Fruit fly (Drosophila melanogaster) whole organism, embryonic: ENCODE data around the gene unc-119.

ENCODE experiments used
- Atf3 ChIP-seq: fragments of 200-800 bp; sonication (Bioruptor generic); optimal IDR thresholded peaks from 3 replicates; lab custom pipeline; 2016; ENCODE audit warnings: missing biosample characterization, missing genetic modification characterization
- Awh ChIP-seq: fragments of 200-800 bp; sonication (Bioruptor generic); IDR thresholded peaks from 2 replicates; pipeline ENCODE4, ENCODE4 v1.3.6; 2022; ENCODE audit warnings: missing biosample characterization, missing genetic modification characterization
- Blimp-1 ChIP-seq: fragments of 200-800 bp; sonication (Bioruptor generic); optimal IDR thresholded peaks from 3 replicates; lab custom pipeline; 2018; ENCODE audit warnings: missing biosample characterization, missing genetic modification characterization, mild to moderate bottlenecking, moderate library complexity, missing genetic modification reagents
- CG10543 ChIP-seq: fragments of 200-800 bp; sonication (Bioruptor generic); optimal IDR thresholded peaks from 3 replicates; lab custom pipeline; 2017; ENCODE audit warnings: missing biosample characterization, mild to moderate bottlenecking, missing genetic modification characterization, moderate library complexity
- CG10979 ChIP-seq: fragments of 200-800 bp; sonication (Bioruptor generic); optimal IDR thresholded peaks from 2 replicates; lab custom pipeline; 2018; ENCODE audit warnings: missing biosample characterization, mild to moderate bottlenecking, missing genetic modification characterization, moderate library complexity
- CG11560 ChIP-seq: fragments of 200-800 bp; sonication (Bioruptor generic); IDR thresholded peaks from 3 replicates; pipeline ENCODE4 v1.3.6; 2022; ENCODE audit warnings: missing biosample characterization, missing genetic modification characterization
- CG12769 ChIP-seq: fragments of 200-800 bp; sonication (Bioruptor generic); optimal IDR thresholded peaks from 2 replicates; lab custom pipeline; 2019; ENCODE audit warnings: missing biosample characterization, mild to moderate bottlenecking, missing genetic modification characterization, moderate library complexity
- CG13123 ChIP-seq: fragments of 200-800 bp; sonication (Bioruptor generic); optimal IDR thresholded peaks from 2 replicates; lab custom pipeline; 2016; ENCODE audit warnings: missing biosample characterization, missing genetic modification characterization
- CG15073 ChIP-seq: fragments of 200-800 bp; sonication (Bioruptor generic); optimal IDR thresholded peaks from 2 replicates; lab custom pipeline; 2016; ENCODE audit warnings: missing biosample characterization, missing genetic modification characterization
- CG17385 ChIP-seq: fragments of 200-800 bp; sonication (Bioruptor generic); optimal IDR thresholded peaks from 3 replicates; lab custom pipeline; 2018; ENCODE audit warnings: missing biosample characterization, mild to moderate bottlenecking, missing genetic modification characterization
- CG1792 ChIP-seq: fragments of 200-800 bp; sonication (Bioruptor generic); optimal IDR thresholded peaks from 2 replicates; lab custom pipeline; 2016; ENCODE audit warnings: missing biosample characterization, missing genetic modification characterization
- CG1832 ChIP-seq: fragments of 200-800 bp; sonication (Bioruptor generic); optimal IDR thresholded peaks from 2 replicates; lab custom pipeline; 2017; ENCODE audit warnings: missing biosample characterization, mild to moderate bottlenecking, missing genetic modification characterization, inconsistent platforms
- CG2129 ChIP-seq: fragments of 200-800 bp; sonication (Bioruptor generic); IDR thresholded peaks from 2 replicates; pipeline ENCODE4 v1.3.6; 2022; ENCODE audit warnings: missing biosample characterization, missing genetic modification characterization; ENCODE audit not compliant: partially characterized antibody
- CG31224 ChIP-seq: fragments of 200-800 bp; sonication (Bioruptor generic); IDR thresholded peaks from 2 replicates; pipeline ENCODE4 v1.3.6; 2022; ENCODE audit warnings: missing biosample characterization, missing genetic modification characterization
- CG32767 ChIP-seq: fragments of 200-800 bp; sonication (Bioruptor generic); IDR thresholded peaks from 2 replicates; pipeline ENCODE4 v1.3.6; 2022; ENCODE audit warnings: missing biosample characterization, missing genetic modification characterization
- CG33557 ChIP-seq: fragments of 200-800 bp; sonication (Bioruptor generic); optimal IDR thresholded peaks from 2 replicates; lab custom pipeline; 2019; ENCODE audit warnings: missing biosample characterization, mild to moderate bottlenecking, missing genetic modification characterization, moderate library complexity
- CG34422 ChIP-seq: fragments of 200-800 bp; sonication (Bioruptor generic); IDR thresholded peaks from 3 replicates; pipeline ENCODE4 v1.3.6; 2022; ENCODE audit warnings: missing biosample characterization, missing genetic modification characterization
- CG4360 ChIP-seq: fragments of 200-800 bp; sonication (Bioruptor generic); IDR thresholded peaks from 2 replicates; pipeline ENCODE4 v1.3.6; 2022; ENCODE audit warnings: missing biosample characterization, missing genetic modification characterization
- CG8290 ChIP-seq, 3 experiments: fragments of 200-800 bp; sonication (Bioruptor generic); optimal IDR thresholded peaks; 2 replicates each; lab custom pipeline; 2016 to 2019; ENCODE audit warnings: missing biosample characterization in 3 of 3, missing genetic modification characterization in 3 of 3, mild to moderate bottlenecking in 2 of 3, moderate library complexity in 1 of 3
- CG8478 ChIP-seq: fragments of >200 bp; optimal IDR thresholded peaks from 2 replicates; lab custom pipeline; 2018
- CG9932 ChIP-seq: fragments of 200-800 bp; sonication (Bioruptor generic); IDR thresholded peaks from 2 replicates; pipeline ENCODE4 v1.3.6; 2022; ENCODE audit warnings: missing biosample characterization, missing genetic modification characterization
- Dek ChIP-seq: fragments of 200-800 bp; sonication (Bioruptor generic); optimal IDR thresholded peaks from 3 replicates; lab custom pipeline; 2019; ENCODE audit warnings: missing biosample characterization, mild to moderate bottlenecking, missing genetic modification characterization, moderate library complexity
- Dll ChIP-seq: fragments of 200-800 bp; sonication (Bioruptor generic); IDR thresholded peaks from 4 replicates; pipeline ENCODE4 v1.3.6; 2022; ENCODE audit warnings: missing biosample characterization, missing genetic modification characterization; ENCODE audit not compliant: partially characterized antibody
- Dref ChIP-seq: fragments of 200-800 bp; sonication (Bioruptor generic); IDR thresholded peaks from 2 replicates; pipeline ENCODE4 v1.3.6; 2022; ENCODE audit warnings: missing biosample characterization, missing genetic modification characterization
- HHEX ChIP-seq: fragments of 200-800 bp; sonication (Bioruptor generic); optimal IDR thresholded peaks from 3 replicates; lab custom pipeline; 2017; ENCODE audit warnings: missing biosample characterization, mild to moderate bottlenecking, missing genetic modification characterization, missing genetic modification reagents
- HLH4C ChIP-seq: fragments of 200-800 bp; sonication (Bioruptor generic); IDR thresholded peaks from 3 replicates; pipeline ENCODE4 v1.3.6; 2022; ENCODE audit warnings: missing biosample characterization, missing genetic modification characterization; ENCODE audit not compliant: partially characterized antibody
- Med ChIP-seq: fragments of 200-800 bp; sonication (Bioruptor generic); peaks from one replicate; lab custom pipeline; 2016; ENCODE audit warnings: missing biosample characterization, missing genetic modification characterization, mild to moderate bottlenecking, inconsistent platforms, moderate library complexity
- NC2α ChIP-seq: fragments of 200-800 bp; sonication (Bioruptor generic); optimal IDR thresholded peaks from 2 replicates; lab custom pipeline; 2016; ENCODE audit warnings: missing biosample characterization, missing genetic modification characterization
- Opbp ChIP-seq: fragments of 200-800 bp; sonication (Bioruptor generic); IDR thresholded peaks from 3 replicates; pipeline ENCODE4 v1.3.6; 2022; ENCODE audit warnings: missing biosample characterization, missing genetic modification characterization; ENCODE audit not compliant: partially characterized antibody
- Ravus ChIP-seq: fragments of 200-800 bp; sonication (Bioruptor generic); IDR thresholded peaks from 2 replicates; pipeline ENCODE4 v1.3.6; 2022; ENCODE audit warnings: missing biosample characterization, missing genetic modification characterization
- Rfx ChIP-seq: fragments of 200-800 bp; sonication (Bioruptor generic); IDR thresholded peaks from 2 replicates; pipeline ENCODE4 v1.3.6; 2022; ENCODE audit warnings: missing biosample characterization, missing genetic modification characterization
- ac ChIP-seq: fragments of 200-800 bp; sonication (Bioruptor generic); optimal IDR thresholded peaks from 3 replicates; lab custom pipeline; 2017; ENCODE audit warnings: missing biosample characterization, mild to moderate bottlenecking, missing genetic modification characterization
- amos ChIP-seq: fragments of 200-800 bp; sonication (Bioruptor generic); IDR thresholded peaks from 2 replicates; pipeline ENCODE4 v1.3.6; 2022; ENCODE audit warnings: missing biosample characterization, missing genetic modification characterization; ENCODE audit not compliant: partially characterized antibody
- br ChIP-seq: fragments of >200 bp; optimal IDR thresholded peaks from 2 replicates; lab custom pipeline; 2017
- chm ChIP-seq: fragments of 200-800 bp; sonication (Bioruptor generic); IDR thresholded peaks from 2 replicates; pipeline ENCODE4 v1.3.6; 2022; ENCODE audit warnings: missing biosample characterization, missing genetic modification characterization
- corto ChIP-seq: fragments of 200-800 bp; sonication (Bioruptor generic); optimal IDR thresholded peaks from 2 replicates; lab custom pipeline; 2016; ENCODE audit warnings: missing biosample characterization, mild to moderate bottlenecking, missing genetic modification characterization, moderate library complexity
- cwo ChIP-seq: fragments of 200-800 bp; sonication (Bioruptor generic); optimal IDR thresholded peaks from 3 replicates; lab custom pipeline; 2017; ENCODE audit warnings: missing biosample characterization, missing genetic modification characterization, mild to moderate bottlenecking, moderate library complexity, missing genetic modification reagents
- dimm ChIP-seq: fragments of 200-800 bp; sonication (Bioruptor generic); IDR thresholded peaks from 2 replicates; pipeline ENCODE4 v1.3.6; 2022; ENCODE audit warnings: missing biosample characterization, missing genetic modification characterization
- eve ChIP-seq, 2 experiments: fragments of >200 bp; optimal IDR thresholded peaks; 2 replicates each; lab custom pipeline; 2017; ENCODE audit warnings: missing biosample characterization in 2 of 2, missing genetic modification characterization in 2 of 2
- ewg ChIP-seq: fragments of 200-800 bp; sonication (Bioruptor generic); optimal IDR thresholded peaks from 3 replicates; lab custom pipeline; 2017; ENCODE audit warnings: mild to moderate bottlenecking, missing biosample characterization, missing genetic modification reagents, missing genetic modification characterization
- her ChIP-seq: fragments of 200-800 bp; sonication (Bioruptor generic); optimal IDR thresholded peaks from 2 replicates; lab custom pipeline; 2016; ENCODE audit warnings: missing biosample characterization, missing genetic modification characterization
- jumu ChIP-seq: fragments of 200-800 bp; sonication (Bioruptor generic); optimal IDR thresholded peaks from 3 replicates; lab custom pipeline; 2016; ENCODE audit warnings: missing biosample characterization, missing genetic modification characterization
- kni ChIP-seq: fragments of 200-800 bp; sonication (Bioruptor generic); optimal IDR thresholded peaks from 3 replicates; lab custom pipeline; 2017; ENCODE audit warnings: mild to moderate bottlenecking, missing biosample characterization, missing genetic modification reagents, missing genetic modification characterization
- otp ChIP-seq: fragments of 200-800 bp; sonication (Bioruptor generic); IDR thresholded peaks from 3 replicates; pipeline ENCODE4, ENCODE4 v1.3.6; 2022; ENCODE audit warnings: missing biosample characterization, missing genetic modification characterization
- sd ChIP-seq: fragments of 200-800 bp; sonication (Bioruptor generic); optimal IDR thresholded peaks from 3 replicates; lab custom pipeline; 2018; ENCODE audit warnings: missing biosample characterization, mild to moderate bottlenecking, missing genetic modification characterization, moderate library complexity
- shn ChIP-seq: fragments of 200-800 bp; sonication (Bioruptor generic); optimal IDR thresholded peaks from 3 replicates; lab custom pipeline; 2016; ENCODE audit warnings: missing biosample characterization, missing genetic modification characterization
- sna ChIP-seq: fragments of 200-800 bp; sonication (Bioruptor generic); IDR thresholded peaks from 2 replicates; pipeline ENCODE4 v1.3.6; 2022; ENCODE audit warnings: missing biosample characterization, missing genetic modification characterization; ENCODE audit not compliant: partially characterized antibody
- sqz ChIP-seq: fragments of 200-800 bp; sonication (Bioruptor generic); optimal IDR thresholded peaks from 3 replicates; lab custom pipeline; 2018; ENCODE audit warnings: missing biosample characterization, mild to moderate bottlenecking, missing genetic modification characterization
- twi ChIP-seq: fragments of 200-800 bp; optimal IDR thresholded peaks from 2 replicates; lab custom pipeline; 2019; ENCODE audit warnings: missing biosample characterization, mild to moderate bottlenecking, missing genetic modification characterization, moderate library complexity

unc-119 gene

dm6 chrX:7300722-7301350 is 9.7 kb upstream of the unc-119 start (continued):
- TF ChIP-seq Blimp-1 (no peak), corto (GFP tag; lab: Kevin White, UChicago) (peak; percentile 10), Ravus (GFP tag; lab: Robert Waterston, UW) (no peak), CG1832 (GFP tag; lab: Kevin White, UChicago) (peak; percentile 77), otp (0 out of 3 replicates have a peak, but pooled peaks have one; percentile 19), CG10543 (GFP tag; lab: Kevin White, UChicago) (peak; percentile 51), NC2α (GFP tag; lab: Kevin White, UChicago) (no peak), sqz (GFP tag; lab: Kevin White, UChicago) (peak; percentile 86), cwo (GFP tag; lab: Kevin White, UChicago) (no peak), Atf3 (GFP tag; lab: Kevin White, UChicago) (no peak), Med (GFP tag; lab: Kevin White, UChicago) (peak; percentile 94), CG31224 (GFP tag; lab: Robert Waterston, UW) (no peak), CG32767 (peak; percentile 89), CG15073 (GFP tag; lab: Kevin White, UChicago) (no peak), eve (GFP tag; optimal IDR thresholded peaks at IDR 0.05; lab: Kevin White, UChicago) (no peak), CG11560 (tag; lab: Robert Waterston, UW) (no peak), shn (GFP tag; lab: Kevin White, UChicago) (peak; percentile 95), Awh (GFP tag; lab: Robert Waterston, UW) (no peak), sd (peak; percentile 64), CG1792 (no peak), Dref (GFP tag; lab: Robert Waterston, UW) (no peak), HHEX (no peak), jumu (GFP tag; lab: Kevin White, UChicago) (no peak), CG13123 (GFP tag; lab: Kevin White, UChicago) (no peak), ac (GFP tag; lab: Kevin White, UChicago) (peak; percentile 8), Opbp (peak; percentile 45; the same call in 1 of the 3 replicates), CG17385 (GFP tag; lab: Kevin White, UChicago) (peak; percentile 98), ewg (no peak), kni (GFP tag; lab: Kevin White, UChicago) (peak; percentile 76), twi (tag; lab: Kevin White, UChicago) (no peak), CG2129 (GFP tag; lab: Robert Waterston, UW) (no peak), chm (GFP tag; lab: Robert Waterston, UW) (no peak), CG34422 (0 out of 3 replicates have a peak, but pooled peaks have one; percentile 8), CG4360 (GFP tag; lab: Robert Waterston, UW) (peak; percentile 64), dimm (no peak), CG10979 (tag; lab: Kevin White, UChicago) (no peak), Dll (GFP tag; lab: Robert Waterston, UW) (no peak), Dek (no peak), CG8290 (GFP tag; optimal IDR thresholded peaks at IDR 0.05; lab: Kevin White, UChicago) (no peak), CG8290 (tag; optimal IDR thresholded peaks at IDR 0.05; lab: Kevin White, UChicago) (peak in 1 of 2 experiments; percentile 62), CG33557 (no peak), amos (0 out of 2 replicates have a peak, but pooled peaks have one; percentile 16), CG12769 (peak; percentile 40), CG9932 (GFP tag; lab: Robert Waterston, UW) (0 out of 2 replicates have a peak, but pooled peaks have one; percentile 2), her (GFP tag; lab: Kevin White, UChicago) (no peak), CG8478 (peak; percentile 7), Rfx (GFP tag; lab: Robert Waterston, UW) (peak; percentile 18; the same call in 1 of the 2 replicates), sna (GFP tag; lab: Robert Waterston, UW) (0 out of 2 replicates have a peak, but pooled peaks have one; percentile 24), br (no peak), HLH4C (peak; percentile 39; the same call in 1 of the 3 replicates)
